Fruit fly (Drosophila melanogaster): ENCODE results near the gene Atxn7.

Atxn7 gene

dm6 chr2L:2394872-2395271 lies 19.2 kb downstream of the Atxn7 start (continued):
- TF ChIP-seq CG18262 (tag; optimal IDR thresholded peaks at IDR 0.05) (no peak), usp (GFP tag; optimal IDR thresholded peaks at IDR 0.05) (no peak), CG17385 (GFP tag; optimal IDR thresholded peaks at IDR 0.05) (no peak), h (optimal IDR thresholded peaks at IDR 0.05) (no peak), prd (optimal IDR thresholded peaks at IDR 0.05) (no peak), prd (GFP tag; IDR thresholded peaks at IDR 0.05) (no peak), nerfin-1 (tag; optimal IDR thresholded peaks at IDR 0.05) (no peak), CG34224 (GFP tag; IDR thresholded peaks at IDR 0.05; ENCODE audit: partially characterized antibody) (no peak), row (GFP tag; IDR thresholded peaks at IDR 0.05) (peak; percentile 47; the same call in 2 of the 3 replicates), fd3F (GFP tag; optimal IDR thresholded peaks at IDR 0.05) (no peak), trh (GFP tag; optimal IDR thresholded peaks at IDR 0.05) (no peak), grn (GFP tag; optimal IDR thresholded peaks at IDR 0.05) (no peak), gsb-n (tag; optimal IDR thresholded peaks at IDR 0.05) (no peak), lbe (GFP tag; optimal IDR thresholded peaks at IDR 0.05) (no peak), CG12299 (tag; optimal IDR thresholded peaks at IDR 0.05) (no peak), zfh2 (GFP tag; optimal IDR thresholded peaks at IDR 0.05) (no peak), onecut (GFP tag; IDR thresholded peaks at IDR 0.05) (peak; percentile 54), otp (GFP tag; IDR thresholded peaks at IDR 0.05) (no peak), YL-1 (GFP tag; optimal IDR thresholded peaks at IDR 0.05) (no peak), bsh (GFP tag; optimal IDR thresholded peaks at IDR 0.05) (peak in 1 of 2 experiments; percentile 23), odd (GFP tag; optimal IDR thresholded peaks at IDR 0.05) (no peak), toy (GFP tag; IDR thresholded peaks at IDR 0.05) (no peak), Awh (GFP tag; IDR thresholded peaks at IDR 0.05) (no peak), sens (GFP tag) (peak; percentile 6), Sox102F (GFP tag; optimal IDR thresholded peaks at IDR 0.05) (peak; percentile 37), Blimp-1 (GFP tag; optimal IDR thresholded peaks at IDR 0.05) (no peak), CG11560 (tag; IDR thresholded peaks at IDR 0.05) (no peak), zf30C (GFP tag; optimal IDR thresholded peaks at IDR 0.05) (no peak), Mad (GFP tag; optimal IDR thresholded peaks at IDR 0.05) (no peak), unpg (GFP tag; optimal IDR thresholded peaks at IDR 0.05) (no peak), Med (GFP tag) (peak; percentile 70), az2 (GFP tag; optimal IDR thresholded peaks at IDR 0.05) (no peak), MBD-R2 (GFP tag; IDR thresholded peaks at IDR 0.05) (no peak), vnd (GFP tag; IDR thresholded peaks at IDR 0.05; ENCODE audit: partially characterized antibody) (no peak), maf-S (GFP tag; optimal IDR thresholded peaks at IDR 0.05) (no peak), chm (GFP tag; IDR thresholded peaks at IDR 0.05) (no peak), pfk (GFP tag; optimal IDR thresholded peaks at IDR 0.05) (no peak), BEAF-32 (GFP tag; optimal IDR thresholded peaks at IDR 0.05) (no peak), CG14050 (GFP tag; IDR thresholded peaks at IDR 0.05) (no peak), CG2199 (GFP tag; IDR thresholded peaks at IDR 0.05) (no peak), z (GFP tag; IDR thresholded peaks at IDR 0.05) (no peak), Atf-2 (GFP tag; optimal IDR thresholded peaks at IDR 0.05) (no peak), knrl (GFP tag; IDR thresholded peaks at IDR 0.05; ENCODE audit: partially characterized antibody) (no peak), Opbp (GFP tag; IDR thresholded peaks at IDR 0.05; ENCODE audit: partially characterized antibody) (no peak), CG9932 (GFP tag; IDR thresholded peaks at IDR 0.05) (no peak), lola (GFP tag; optimal IDR thresholded peaks at IDR 0.05) (no peak), chn (GFP tag; optimal IDR thresholded peaks at IDR 0.05) (no peak), ara (GFP tag; IDR thresholded peaks at IDR 0.05) (no peak), crc (GFP tag; optimal IDR thresholded peaks at IDR 0.05) (no peak), Dp (GFP tag; optimal IDR thresholded peaks at IDR 0.05) (no peak), CG10565 (GFP tag; optimal IDR thresholded peaks at IDR 0.05) (no peak), E2f1 (GFP tag; IDR thresholded peaks at IDR 0.05) (no peak), Nf-YB (GFP tag; optimal IDR thresholded peaks at IDR 0.05) (no peak)

Data from whole organism, embryonic.